Worm (Caenorhabditis elegans): ENCODE measurements around the gene srlf-33.
A peak's percentile ranks its signal among the peaks of the same experiment; 100 is the strongest.

The srlf-33 gene

DNA sequence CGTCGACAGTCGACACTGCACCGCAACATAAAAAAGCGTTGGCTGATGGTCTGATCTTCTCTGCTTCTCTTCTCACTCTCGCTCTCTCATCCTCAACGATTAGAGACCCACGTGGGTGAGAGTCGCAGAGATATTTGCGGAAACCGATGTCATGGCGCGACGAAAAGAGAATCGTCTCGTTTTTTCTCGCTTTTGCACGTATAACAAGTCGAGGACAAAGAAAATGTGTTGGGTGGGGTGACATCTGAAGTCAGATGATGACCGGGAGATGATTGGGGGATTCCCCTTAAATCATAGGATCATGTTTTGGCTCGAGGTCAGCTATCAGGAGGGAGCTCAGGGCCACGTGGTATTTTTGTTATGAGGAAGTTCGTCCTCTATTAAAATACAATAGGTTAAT lies 31.1 kb upstream of the srlf-33 start (continued):
- TF ChIP-seq ama-1 (optimal IDR thresholded peaks at IDR 0.05) (no peak), nhr-28 (tag; optimal IDR thresholded peaks at IDR 0.05) (peak; percentile 57), nhr-23 (tag; optimal IDR thresholded peaks at IDR 0.05) (peak; percentile 93), ceh-16 (tag; optimal IDR thresholded peaks at IDR 0.05) (no peak), mml-1 (tag; optimal IDR thresholded peaks at IDR 0.05) (peak; percentile 40), aly-2 (tag; optimal IDR thresholded peaks at IDR 0.05) (no peak), elt-1 (tag; optimal IDR thresholded peaks at IDR 0.05) (peak; percentile 60), pqm-1 (tag; optimal IDR thresholded peaks at IDR 0.05) (peak; percentile 62), jun-1 (tag; optimal IDR thresholded peaks at IDR 0.05) (peak; percentile 88), lsy-12 (tag; optimal IDR thresholded peaks at IDR 0.05) (peak; percentile 81), nhr-25 (tag; optimal IDR thresholded peaks at IDR 0.05) (peak; percentile 99), egl-27 (tag; optimal IDR thresholded peaks at IDR 0.05) (peak; percentile 68), snpc-4 (tag; optimal IDR thresholded peaks at IDR 0.05) (peak; percentile 39), egl-5 (tag; optimal IDR thresholded peaks at IDR 0.05) (no peak), lin-39 (tag; optimal IDR thresholded peaks at IDR 0.05) (no peak), zag-1 (tag; optimal IDR thresholded peaks at IDR 0.05) (no peak), fos-1 (tag; optimal IDR thresholded peaks at IDR 0.05) (peak; percentile 3)

DNA sequence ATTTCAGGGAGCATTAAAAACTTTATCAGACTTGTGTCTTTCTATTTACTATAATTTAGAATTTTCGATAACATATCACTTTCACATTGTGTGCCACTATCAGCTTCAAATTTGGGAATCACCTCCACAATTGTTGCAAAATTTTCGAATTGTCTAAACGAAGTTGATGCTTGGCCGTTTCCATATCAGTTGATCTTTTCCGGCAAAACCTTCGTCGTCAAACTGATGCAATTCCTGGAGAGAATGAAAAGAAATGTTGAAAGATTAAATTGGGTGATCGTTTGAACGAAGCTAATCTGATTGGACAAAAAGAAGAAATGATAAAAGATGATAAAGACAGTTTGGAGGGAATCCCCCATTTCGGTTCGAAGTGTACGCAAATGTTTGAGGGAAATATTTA lies 30.3 kb upstream of the srlf-33 start:
- TF ChIP-seq elt-2 (tag; optimal IDR thresholded peaks at IDR 0.05) (peak; percentile 98), mdl-1 (tag; optimal IDR thresholded peaks at IDR 0.05) (peak; percentile 24), jun-1 (tag; optimal IDR thresholded peaks at IDR 0.05) (peak; percentile 76), ama-1 (optimal IDR thresholded peaks at IDR 0.05) (peak; percentile 94), fos-1 (tag; optimal IDR thresholded peaks at IDR 0.05) (peak; percentile 67), eor-1 (tag; optimal IDR thresholded peaks at IDR 0.05) (no peak), elt-1 (tag; optimal IDR thresholded peaks at IDR 0.05) (no peak), egl-27 (tag; optimal IDR thresholded peaks at IDR 0.05) (peak; percentile 3), tbx-2 (tag; optimal IDR thresholded peaks at IDR 0.05) (no peak), hmg-11 (tag; optimal IDR thresholded peaks at IDR 0.05) (no peak), ceh-16 (tag; optimal IDR thresholded peaks at IDR 0.05) (no peak), R02D3.7 (tag; optimal IDR thresholded peaks at IDR 0.05) (peak; percentile 31), mml-1 (tag; optimal IDR thresholded peaks at IDR 0.05) (no peak), pqm-1 (tag; optimal IDR thresholded peaks at IDR 0.05) (peak; percentile 75), nhr-25 (tag; optimal IDR thresholded peaks at IDR 0.05) (peak; percentile 81), elt-3 (tag; optimal IDR thresholded peaks at IDR 0.05) (no peak), ztf-4 (tag; optimal IDR thresholded peaks at IDR 0.05) (peak; percentile 34), nfya-1 (tag; optimal IDR thresholded peaks at IDR 0.05; ENCODE audit: insufficient read depth) (peak; percentile 43), ceh-82 (tag; optimal IDR thresholded peaks at IDR 0.05) (no peak), nhr-43 (tag; optimal IDR thresholded peaks at IDR 0.05; ENCODE audit: poor library complexity, severe bottlenecking) (peak; percentile 67), pha-4 (tag; optimal IDR thresholded peaks at IDR 0.05) (peak; percentile 34), lsy-12 (tag; optimal IDR thresholded peaks at IDR 0.05) (peak; percentile 38), nhr-23 (tag; optimal IDR thresholded peaks at IDR 0.05) (peak; percentile 47), ztf-11 (tag; optimal IDR thresholded peaks at IDR 0.05) (no peak)

ce11 chrIV:11952612-11953299 lies 27.5 kb upstream of the srlf-33 start, which contains the start of gene gdh-1:
gdh-1 (plus strand) TSS chrIV:11953249.
- TF ChIP-seq elt-2 (tag; optimal IDR thresholded peaks at IDR 0.05) (peak; percentile 58), jun-1 (tag; optimal IDR thresholded peaks at IDR 0.05) (no peak), nhr-25 (tag; optimal IDR thresholded peaks at IDR 0.05) (peak; percentile 74), R02D3.7 (tag; optimal IDR thresholded peaks at IDR 0.05) (no peak), hmg-11 (tag; optimal IDR thresholded peaks at IDR 0.05) (no peak), unc-62 (GFP tag; optimal IDR thresholded peaks at IDR 0.05) (no peak), lin-39 (tag; optimal IDR thresholded peaks at IDR 0.05) (no peak), nfya-1 (tag; optimal IDR thresholded peaks at IDR 0.05; ENCODE audit: insufficient read depth) (peak; percentile 44), ama-1 (optimal IDR thresholded peaks at IDR 0.05) (peak; percentile 62), elt-1 (tag; optimal IDR thresholded peaks at IDR 0.05) (no peak), unc-39 (tag; optimal IDR thresholded peaks at IDR 0.05) (no peak), nhr-23 (tag; optimal IDR thresholded peaks at IDR 0.05) (no peak), pha-4 (tag; optimal IDR thresholded peaks at IDR 0.05) (peak; percentile 91), ztf-4 (tag; optimal IDR thresholded peaks at IDR 0.05) (no peak), nhr-43 (tag; optimal IDR thresholded peaks at IDR 0.05; ENCODE audit: poor library complexity, severe bottlenecking) (peak; percentile 46), ceh-16 (tag; optimal IDR thresholded peaks at IDR 0.05) (no peak), eor-1 (tag; optimal IDR thresholded peaks at IDR 0.05) (no peak), nhr-12 (tag; optimal IDR thresholded peaks at IDR 0.05) (no peak), egl-5 (tag; optimal IDR thresholded peaks at IDR 0.05) (peak; percentile 2), pqm-1 (tag; optimal IDR thresholded peaks at IDR 0.05) (peak; percentile 49), snpc-4 (tag; optimal IDR thresholded peaks at IDR 0.05) (no peak)

ce11 chrIV:11950270-11950669 lies 25.0 kb upstream of the srlf-33 start, which contains the start of gene tbx-36:
tbx-36 (plus strand) TSS chrIV:11950570.
- no peak for TF ChIP-seq hmg-11 (tag; optimal IDR thresholded peaks at IDR 0.05)
- TF ChIP-seq ztf-4 (tag; optimal IDR thresholded peaks at IDR 0.05) = no peak
- TF ChIP-seq eor-1 (tag; optimal IDR thresholded peaks at IDR 0.05) = no peak
- no peak for TF ChIP-seq nhr-23 (tag; optimal IDR thresholded peaks at IDR 0.05)
- no peak for TF ChIP-seq egl-5 (tag; optimal IDR thresholded peaks at IDR 0.05)
- TF ChIP-seq nfya-1 (tag; optimal IDR thresholded peaks at IDR 0.05; ENCODE audit: insufficient read depth) = no peak
- TF ChIP-seq nhr-237 (tag; optimal IDR thresholded peaks at IDR 0.05) = no peak
- TF ChIP-seq mml-1 (tag; optimal IDR thresholded peaks at IDR 0.05) = no peak
- TF ChIP-seq ztf-11 (tag; optimal IDR thresholded peaks at IDR 0.05) = no peak
